Worm (Caenorhabditis elegans) whole organism, L1 larva: ENCODE results near the gene frm-2.

Source experiments
- C04F5.9 ChIP-seq: sonication (generic microtip); optimal IDR thresholded peaks from 2 replicates; lab custom pipeline; 2016; ENCODE audit warnings: missing genetic modification characterization, missing compliant biosample characterization
- C16A3.4 ChIP-seq: fragments of 150-350 bp; optimal IDR thresholded peaks from 2 replicates; lab custom pipeline; 2014; ENCODE audit warnings: missing biosample characterization, missing genetic modification characterization
- F16B12.6 ChIP-seq: fragments of 150-350 bp; optimal IDR thresholded peaks from 2 replicates; lab custom pipeline; 2014; ENCODE audit warnings: missing biosample characterization, missing genetic modification characterization
- Y116A8C.19 ChIP-seq: sonication (generic microtip); optimal IDR thresholded peaks from 2 replicates; lab custom pipeline; 2016; ENCODE audit warnings: missing compliant biosample characterization, missing genetic modification characterization, borderline replicate concordance
- aha-1 ChIP-seq: fragments of 150-350 bp; optimal IDR thresholded peaks from 2 replicates; lab custom pipeline; 2014; ENCODE audit warnings: missing biosample characterization, missing genetic modification characterization
- aly-2 ChIP-seq: fragments of 150-350 bp; optimal IDR thresholded peaks from 2 replicates; lab custom pipeline; 2014; ENCODE audit warnings: missing biosample characterization, missing genetic modification characterization
- ceh-63 ChIP-seq: fragments of 200-800 bp; sonication (Bioruptor generic); optimal IDR thresholded peaks from 2 replicates; lab custom pipeline; 2018; ENCODE audit warnings: mild to moderate bottlenecking, missing genetic modification characterization, missing compliant biosample characterization
- ceh-8 ChIP-seq: fragments of 200-800 bp; sonication (Bioruptor generic); optimal IDR thresholded peaks from 2 replicates; lab custom pipeline; 2018; ENCODE audit warnings: mild to moderate bottlenecking, missing genetic modification characterization, moderate library complexity, missing compliant biosample characterization
- ceh-88 ChIP-seq: fragments of 200-800 bp; sonication (Bioruptor generic); IDR thresholded peaks from 2 replicates; pipeline ENCODE4 v1.3.6; 2022; ENCODE audit warnings: missing genetic modification characterization, missing compliant biosample characterization
- ceh-90 ChIP-seq: sonication (generic microtip); optimal IDR thresholded peaks from 2 replicates; lab custom pipeline; 2016; ENCODE audit warnings: missing genetic modification characterization, missing compliant biosample characterization
- dpl-1 ChIP-seq, 3 experiments: fragments of 150-350 bp in 2 of 3; sonication (generic microtip) in 1 of 3; optimal IDR thresholded peaks; 2 replicates each; lab custom pipeline; 2014 to 2017; ENCODE audit warnings: missing biosample characterization in 3 of 3, missing genetic modification characterization in 3 of 3, missing genetic modification reagents in 3 of 3
- dsc-1 ChIP-seq: sonication (generic microtip); optimal IDR thresholded peaks from 2 replicates; lab custom pipeline; 2016; ENCODE audit warnings: mild to moderate bottlenecking, missing genetic modification characterization, missing compliant biosample characterization
- efl-3 ChIP-seq: fragments of 200-800 bp; sonication (Bioruptor generic); optimal IDR thresholded peaks from 2 replicates; lab custom pipeline; 2018; ENCODE audit warnings: mild to moderate bottlenecking, missing genetic modification characterization, missing compliant biosample characterization
- egl-27 ChIP-seq, 2 experiments: fragments of 150-350 bp in 1 of 2; sonication (generic microtip); optimal IDR thresholded peaks; 3 replicates each; lab custom pipeline; 2017 to 2018; ENCODE audit warnings: missing biosample characterization in 2 of 2, missing genetic modification characterization in 2 of 2, missing genetic modification reagents in 2 of 2
- fkh-10 ChIP-seq: sonication (generic microtip); optimal IDR thresholded peaks from 2 replicates; lab custom pipeline; 2017; ENCODE audit warnings: missing biosample characterization, missing genetic modification reagents, missing genetic modification characterization
- fkh-4 ChIP-seq: sonication (generic microtip); optimal IDR thresholded peaks from 2 replicates; lab custom pipeline; 2016; ENCODE audit warnings: missing compliant biosample characterization, missing genetic modification characterization, borderline replicate concordance
- fos-1 ChIP-seq: fragments of 150-350 bp; optimal IDR thresholded peaks from 2 replicates; lab custom pipeline; 2014; ENCODE audit warnings: missing biosample characterization, missing genetic modification characterization
- isw-1 ChIP-seq: fragments of 200-800 bp; sonication (Bioruptor generic); IDR thresholded peaks from 2 replicates; pipeline ENCODE4 v1.3.6; 2022; ENCODE audit warnings: missing genetic modification characterization, missing compliant biosample characterization
- jun-1 ChIP-seq: fragments of 150-350 bp; optimal IDR thresholded peaks from 2 replicates; lab custom pipeline; 2014; ENCODE audit warnings: missing biosample characterization, missing genetic modification reagents, missing genetic modification characterization
- lin-14 ChIP-seq: fragments of 200-800 bp; sonication (Bioruptor generic); optimal IDR thresholded peaks from 2 replicates; lab custom pipeline; 2018; ENCODE audit warnings: mild to moderate bottlenecking, missing genetic modification characterization, moderate library complexity, missing compliant biosample characterization
- lin-35 ChIP-seq, 2 experiments: fragments of 150-350 bp; optimal IDR thresholded peaks; 2 replicates each; lab custom pipeline; 2014; ENCODE audit warnings: missing biosample characterization in 2 of 2, missing genetic modification characterization in 2 of 2, missing genetic modification reagents in 2 of 2
- lin-39 ChIP-seq: fragments of 150-350 bp; optimal IDR thresholded peaks from 2 replicates; lab custom pipeline; 2014; ENCODE audit warnings: missing biosample characterization, missing genetic modification reagents, missing genetic modification characterization
- mdl-1 ChIP-seq, 2 experiments: fragments of 150-350 bp; optimal IDR thresholded peaks; 2 replicates each; lab custom pipeline; 2014 to 2017; ENCODE audit warnings: missing biosample characterization in 2 of 2, missing genetic modification characterization in 2 of 2, inconsistent platforms in 1 of 2
- mep-1 ChIP-seq: fragments of 150-350 bp; optimal IDR thresholded peaks from 2 replicates; lab custom pipeline; 2014; ENCODE audit warnings: missing biosample characterization, missing genetic modification characterization
- nhr-11 ChIP-seq: fragments of 150-350 bp; optimal IDR thresholded peaks from 2 replicates; lab custom pipeline; 2014; ENCODE audit warnings: missing biosample characterization, missing genetic modification characterization
- nhr-12 ChIP-seq: sonication (generic microtip); optimal IDR thresholded peaks from 2 replicates; lab custom pipeline; 2017; ENCODE audit warnings: missing biosample characterization, missing genetic modification characterization
- nhr-19 ChIP-seq: fragments of 200-800 bp; sonication (Bioruptor generic); conservative IDR thresholded peaks from 2 replicates; pipeline ENCODE4 v1.3.6; 2022; ENCODE audit warnings: missing genetic modification characterization, missing compliant biosample characterization
- nhr-237 ChIP-seq: fragments of 150-350 bp; optimal IDR thresholded peaks from 2 replicates; lab custom pipeline; 2014; ENCODE audit warnings: missing biosample characterization, missing genetic modification characterization
- nhr-28 ChIP-seq: fragments of 150-350 bp; optimal IDR thresholded peaks from 2 replicates; lab custom pipeline; 2014; ENCODE audit warnings: missing biosample characterization, missing genetic modification characterization
- nhr-47 ChIP-seq: sonication (generic microtip); optimal IDR thresholded peaks from 2 replicates; lab custom pipeline; 2016; ENCODE audit warnings: mild to moderate bottlenecking, missing genetic modification characterization, moderate library complexity, missing compliant biosample characterization
- nhr-76 ChIP-seq: sonication (generic microtip); optimal IDR thresholded peaks from 2 replicates; lab custom pipeline; 2017; ENCODE audit warnings: missing biosample characterization, missing genetic modification characterization
- nhr-77 ChIP-seq: fragments of 150-350 bp; optimal IDR thresholded peaks from 2 replicates; lab custom pipeline; 2014; ENCODE audit warnings: missing biosample characterization, missing genetic modification characterization
- nhr-85 ChIP-seq: sonication (generic microtip); peaks from one replicate; lab custom pipeline; 2016; ENCODE audit warnings: missing genetic modification characterization, inconsistent platforms, missing compliant biosample characterization
- pag-3 ChIP-seq: sonication (generic microtip); optimal IDR thresholded peaks from 2 replicates; lab custom pipeline; 2017; ENCODE audit warnings: missing genetic modification characterization, mild to moderate bottlenecking, missing compliant biosample characterization, antibody characterized with exemption, borderline replicate concordance; ENCODE audit not compliant: insufficient read depth
- pqm-1 ChIP-seq: sonication (generic microtip); optimal IDR thresholded peaks from 3 replicates; lab custom pipeline; 2017; ENCODE audit warnings: missing biosample characterization, missing genetic modification characterization
- rnt-1 ChIP-seq: sonication (generic microtip); optimal IDR thresholded peaks from 2 replicates; lab custom pipeline; 2016; ENCODE audit warnings: mild to moderate bottlenecking, missing genetic modification characterization, moderate library complexity, missing compliant biosample characterization
- snpc-4 ChIP-seq: fragments of 150-350 bp; optimal IDR thresholded peaks from 2 replicates; lab custom pipeline; 2014; ENCODE audit warnings: missing biosample characterization, missing genetic modification characterization
- snu-23 ChIP-seq: sonication (generic microtip); optimal IDR thresholded peaks from 2 replicates; lab custom pipeline; 2016; ENCODE audit warnings: missing genetic modification characterization, missing compliant biosample characterization
- sptf-1 ChIP-seq: fragments of 150-350 bp; optimal IDR thresholded peaks from 2 replicates; lab custom pipeline; 2014; ENCODE audit warnings: missing biosample characterization, missing genetic modification characterization
- swsn-7 ChIP-seq: sonication (generic microtip); optimal IDR thresholded peaks from 2 replicates; lab custom pipeline; 2016; ENCODE audit warnings: missing genetic modification characterization, missing compliant biosample characterization
- tbx-2 ChIP-seq: sonication (generic microtip); optimal IDR thresholded peaks from 2 replicates; lab custom pipeline; 2016; ENCODE audit warnings: missing genetic modification characterization, missing compliant biosample characterization
- tlp-1 ChIP-seq: fragments of 150-350 bp; optimal IDR thresholded peaks from 2 replicates; lab custom pipeline; 2014; ENCODE audit warnings: missing biosample characterization, missing genetic modification characterization
- unc-62 ChIP-seq: fragments of 150-350 bp; optimal IDR thresholded peaks from 2 replicates; lab custom pipeline; 2014; ENCODE audit warnings: missing biosample characterization, missing genetic modification reagents, missing genetic modification characterization
- unc-86 ChIP-seq: sonication (generic microtip); optimal IDR thresholded peaks from 2 replicates; lab custom pipeline; 2016; ENCODE audit warnings: missing genetic modification characterization, missing compliant biosample characterization
- unc-98 ChIP-seq: fragments of 200-800 bp; sonication (Bioruptor generic); IDR thresholded peaks from 2 replicates; pipeline ENCODE4 v1.3.6; 2022; ENCODE audit warnings: missing genetic modification characterization, missing compliant biosample characterization
- vab-15 ChIP-seq: sonication (generic microtip); optimal IDR thresholded peaks from 2 replicates; lab custom pipeline; 2017; ENCODE audit warnings: missing genotype, mild to moderate bottlenecking, missing genetic modification characterization, missing compliant biosample characterization
- xbp-1 ChIP-seq: sonication (generic microtip); optimal IDR thresholded peaks from 2 replicates; lab custom pipeline; 2016; ENCODE audit warnings: missing genetic modification characterization, missing compliant biosample characterization
- zag-1 ChIP-seq: fragments of 150-350 bp; optimal IDR thresholded peaks from 2 replicates; lab custom pipeline; 2014; ENCODE audit warnings: missing biosample characterization, missing genetic modification characterization
- ztf-11 ChIP-seq, 2 experiments: sonication (generic microtip); optimal IDR thresholded peaks; 2 replicates each; lab custom pipeline; 2016 to 2017; ENCODE audit warnings: missing genetic modification characterization in 2 of 2, missing biosample characterization in 1 of 2, missing compliant biosample characterization in 1 of 2
- ztf-4 ChIP-seq: fragments of 150-350 bp; optimal IDR thresholded peaks from 2 replicates; lab custom pipeline; 2014; ENCODE audit warnings: missing biosample characterization, missing genetic modification characterization

Gene frm-2

DNA sequence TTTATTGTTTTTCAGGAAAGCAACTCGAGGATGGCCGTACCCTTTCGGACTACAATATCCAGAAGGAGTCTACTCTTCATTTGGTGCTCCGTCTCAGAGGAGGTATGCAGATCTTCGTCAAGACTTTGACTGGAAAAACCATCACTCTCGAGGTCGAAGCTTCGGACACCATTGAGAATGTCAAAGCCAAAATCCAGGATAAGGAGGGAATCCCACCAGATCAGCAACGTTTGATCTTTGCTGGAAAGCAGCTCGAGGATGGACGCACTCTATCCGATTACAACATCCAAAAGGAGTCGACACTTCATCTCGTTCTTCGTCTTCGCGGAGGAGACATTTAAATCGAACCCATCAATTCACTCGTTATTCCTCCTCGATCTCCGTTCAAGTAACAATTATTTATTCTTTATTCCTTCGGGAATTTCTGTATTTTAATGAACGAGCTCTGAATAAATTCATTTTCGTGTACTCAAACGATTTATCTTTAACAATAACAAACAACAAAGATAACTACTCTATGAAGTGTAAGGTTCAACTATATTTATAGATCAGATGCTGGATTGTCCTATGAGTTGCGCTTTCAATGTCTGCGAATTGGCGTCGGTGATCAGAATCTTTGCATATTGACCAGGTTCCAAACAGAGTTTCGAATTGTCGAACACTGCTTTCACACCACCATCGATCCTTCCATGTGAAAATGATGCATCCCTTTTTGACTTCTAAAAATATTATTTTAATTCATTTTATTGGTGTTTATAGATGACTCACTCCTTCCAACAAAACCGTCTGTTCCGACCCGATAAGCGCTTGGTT is 38.4 kb downstream of the frm-2 start (continued):
- TF ChIP-seq dpl-1 (GFP tag; optimal IDR thresholded peaks at IDR 0.05; lab: Kevin White, UChicago): no peak
- TF ChIP-seq zag-1 (tag; lab: Kevin White, UChicago): no peak
- TF ChIP-seq ceh-63: no peak
- peak; percentile 27 for TF ChIP-seq snu-23 (GFP tag; lab: Kevin White, UChicago)
- TF ChIP-seq C04F5.9 (tag; lab: Kevin White, UChicago): no peak
- no peak for TF ChIP-seq efl-3
- TF ChIP-seq ceh-90: no peak
- no peak for TF ChIP-seq fkh-10 (GFP tag; lab: Kevin White, UChicago)
- TF ChIP-seq nhr-77 (tag; lab: Kevin White, UChicago): no peak
- TF ChIP-seq nhr-76: no peak
- TF ChIP-seq nhr-85 (tag; lab: Kevin White, UChicago): peak; percentile 48
- no peak for TF ChIP-seq F16B12.6
- TF ChIP-seq C16A3.4: no peak
- no peak for TF ChIP-seq fkh-4 (tag; lab: Kevin White, UChicago)
- TF ChIP-seq sptf-1 (tag; lab: Kevin White, UChicago): no peak
- TF ChIP-seq nhr-12 (tag; lab: Kevin White, UChicago): no peak
- no peak for TF ChIP-seq ceh-8 (GFP tag; lab: Kevin White, UChicago)
- no peak for TF ChIP-seq lin-39 (tag; lab: Kevin White, UChicago)
- no peak for TF ChIP-seq jun-1 (tag; lab: Kevin White, UChicago)
- no peak for TF ChIP-seq isw-1 (GFP tag; lab: Robert Waterston, UW)
- TF ChIP-seq rnt-1 (tag; lab: Kevin White, UChicago): no peak
- no peak for TF ChIP-seq snpc-4 (tag; lab: Kevin White, UChicago)
- TF ChIP-seq Y116A8C.19 (tag; lab: Kevin White, UChicago): no peak
- TF ChIP-seq mdl-1 (tag; optimal IDR thresholded peaks at IDR 0.05; lab: Kevin White, UChicago): no peak
- TF ChIP-seq pag-3 (tag; lab: Kevin White, UChicago): no peak
- TF ChIP-seq ceh-88 (GFP tag; lab: Robert Waterston, UW): no peak
- TF ChIP-seq unc-98 (GFP tag; lab: Robert Waterston, UW): no peak
- TF ChIP-seq lin-35 (GFP tag; optimal IDR thresholded peaks at IDR 0.05; lab: Kevin White, UChicago): peak in 1 of 2 experiments; percentile 45
- no peak for TF ChIP-seq nhr-11
- no peak for TF ChIP-seq nhr-19 (GFP tag; lab: Robert Waterston, UW)
- no peak for TF ChIP-seq aha-1 (tag; lab: Kevin White, UChicago)
- TF ChIP-seq ztf-4 (tag; lab: Kevin White, UChicago): peak; percentile 22
- no peak for TF ChIP-seq unc-86 (tag; lab: Kevin White, UChicago)
- no peak for TF ChIP-seq fos-1 (tag; lab: Kevin White, UChicago)
- no peak for TF ChIP-seq swsn-7 (tag; lab: Kevin White, UChicago)
- TF ChIP-seq egl-27 (tag; optimal IDR thresholded peaks at IDR 0.05; lab: Kevin White, UChicago): no peak
- no peak for TF ChIP-seq nhr-237

DNA sequence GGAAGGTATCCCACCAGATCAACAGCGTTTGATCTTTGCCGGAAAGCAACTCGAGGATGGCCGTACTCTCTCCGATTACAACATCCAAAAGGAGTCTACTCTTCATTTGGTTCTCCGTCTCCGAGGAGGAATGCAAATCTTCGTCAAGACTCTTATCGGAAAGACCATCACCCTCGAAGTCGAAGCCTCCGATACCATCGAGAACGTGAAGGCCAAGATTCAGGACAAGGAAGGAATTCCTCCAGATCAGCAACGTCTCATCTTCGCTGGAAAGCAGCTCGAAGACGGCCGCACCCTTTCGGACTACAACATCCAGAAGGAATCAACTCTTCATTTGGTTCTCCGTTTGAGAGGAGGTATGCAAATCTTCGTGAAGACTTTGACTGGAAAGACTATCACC is 39.8 kb downstream of the frm-2 start:
- TF ChIP-seq nhr-85 (tag; lab: Kevin White, UChicago) (peak; percentile 63), unc-62 (GFP tag; lab: Kevin White, UChicago) (no peak), swsn-7 (tag; lab: Kevin White, UChicago) (no peak), lin-14 (GFP tag; lab: Kevin White, UChicago) (peak; percentile 5), nhr-19 (GFP tag; lab: Robert Waterston, UW) (no peak)

ce11 chrIII:5940525-5940974 is 41.4 kb downstream of the frm-2 start:
- TF ChIP-seq ztf-11 (tag; optimal IDR thresholded peaks at IDR 0.05; lab: Kevin White, UChicago) (peak in 1 of 2 experiments; percentile 38), lin-14 (GFP tag; lab: Kevin White, UChicago) (peak; percentile 84), nhr-47 (tag; lab: Kevin White, UChicago) (peak; percentile 49), mep-1 (tag; lab: Kevin White, UChicago) (no peak), tlp-1 (tag; lab: Kevin White, UChicago) (no peak), lin-39 (tag; lab: Kevin White, UChicago) (no peak), xbp-1 (peak; percentile 49), pqm-1 (tag; lab: Kevin White, UChicago) (no peak), dsc-1 (tag; lab: Kevin White, UChicago) (peak; percentile 24), aha-1 (tag; lab: Kevin White, UChicago) (no peak), unc-62 (GFP tag; lab: Kevin White, UChicago) (no peak), tbx-2 (peak; percentile 35), aly-2 (tag; lab: Kevin White, UChicago) (peak; percentile 68), nhr-28 (tag; lab: Kevin White, UChicago) (no peak), vab-15 (tag; lab: Kevin White, UChicago) (no peak), sptf-1 (tag; lab: Kevin White, UChicago) (no peak), egl-27 (tag; optimal IDR thresholded peaks at IDR 0.05; lab: Kevin White, UChicago) (no peak)
